Fruit fly (Drosophila melanogaster) whole organism, prepupa: Measurements from ENCODE around the gene Fmr1.

ENCODE experiments used
- CG34406 ChIP-seq: fragments of 200-800 bp; sonication (Bioruptor generic); optimal IDR thresholded peaks from 3 replicates; lab custom pipeline; 2016; ENCODE audit warnings: missing biosample characterization, missing genetic modification characterization
- CG8632 ChIP-seq: fragments of 200-800 bp; sonication (Bioruptor generic); optimal IDR thresholded peaks from 3 replicates; lab custom pipeline; 2016; ENCODE audit warnings: missing biosample characterization, missing genetic modification characterization
- Eip78C ChIP-seq: fragments of 200-800 bp; sonication (Bioruptor generic); peaks from one replicate; lab custom pipeline; 2016; ENCODE audit warnings: missing biosample characterization, missing genetic modification characterization

dm6 chr3R:10080699-10081098 lies 29.2 kb downstream of the Fmr1 start:
- TF ChIP-seq CG8632: no peak
- no peak for TF ChIP-seq CG34406 (GFP tag; lab: Kevin White, UChicago)
- TF ChIP-seq Eip78C (GFP tag; lab: Kevin White, UChicago): no peak
